Worm (Caenorhabditis elegans): ENCODE measurements around the gene tsp-8.

The tsp-8 gene

DNA sequence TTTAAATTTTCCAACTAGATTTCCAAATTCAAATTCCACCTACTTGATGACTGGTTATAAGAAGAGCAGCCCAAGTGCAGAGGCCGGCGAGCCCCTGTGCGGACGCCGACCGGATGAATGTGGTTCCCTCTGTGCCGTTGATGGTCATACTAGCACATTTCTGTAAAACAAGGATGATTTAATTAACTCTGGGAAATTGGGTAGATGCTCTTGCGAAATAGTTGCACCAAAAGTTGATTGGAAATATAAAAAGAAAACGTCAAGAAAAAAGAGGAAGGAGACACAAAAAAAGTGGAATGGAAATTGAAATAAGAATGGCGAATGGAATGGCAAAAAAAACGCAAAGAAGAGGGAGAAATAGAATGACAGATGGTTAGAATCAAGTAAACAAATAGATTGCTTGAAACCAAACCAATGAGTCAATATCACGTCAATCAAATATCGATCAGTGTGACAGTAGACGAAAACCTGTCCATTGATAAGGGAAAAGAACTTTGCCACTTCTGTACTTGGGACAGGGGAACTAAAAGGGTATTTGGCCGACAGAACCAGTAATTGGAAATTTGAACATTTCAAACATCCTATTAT lies 22.5 kb downstream of the tsp-8 start, which contains the start of gene tmem-184:
Gene tmem-184 (minus strand): TSS at position 164 of the 588 bp plus-strand sequence.
- peak; percentile 33 for TF ChIP-seq ces-1 (GFP tag; optimal IDR thresholded peaks at IDR 0.05)
- TF ChIP-seq unc-120 (tag; optimal IDR thresholded peaks at IDR 0.05; ENCODE audit: poor library complexity, severe bottlenecking), result no peak
- peak; percentile 33 for TF ChIP-seq unc-62 (GFP tag; optimal IDR thresholded peaks at IDR 0.05)

ce11 chrX:14704933-14705332 lies 24.4 kb downstream of the tsp-8 start:
- TF ChIP-seq nhr-2 (tag; optimal IDR thresholded peaks at IDR 0.05) (no peak), ces-1 (GFP tag; optimal IDR thresholded peaks at IDR 0.05) (no peak), unc-120 (tag; optimal IDR thresholded peaks at IDR 0.05; ENCODE audit: poor library complexity, severe bottlenecking) (no peak), elt-3 (tag; optimal IDR thresholded peaks at IDR 0.05) (no peak), lsy-2 (tag; optimal IDR thresholded peaks at IDR 0.05) (no peak), M03D4.4 (tag; optimal IDR thresholded peaks at IDR 0.05) (no peak), flh-1 (GFP tag; optimal IDR thresholded peaks at IDR 0.05) (no peak), ceh-43 (GFP tag; optimal IDR thresholded peaks at IDR 0.05) (no peak), pha-4 (tag; optimal IDR thresholded peaks at IDR 0.05) (no peak), unc-62 (GFP tag; optimal IDR thresholded peaks at IDR 0.05) (no peak), mep-1 (tag; optimal IDR thresholded peaks at IDR 0.05) (no peak), unc-39 (tag; optimal IDR thresholded peaks at IDR 0.05) (no peak), drap-1 (GFP tag; optimal IDR thresholded peaks at IDR 0.05) (no peak), nhr-12 (tag; optimal IDR thresholded peaks at IDR 0.05) (no peak)

ce11 chrX:14701490-14701889 lies 27.8 kb downstream of the tsp-8 start, which contains the start of gene F40E10.5:
Gene F40E10.5, plus strand, starts transcription at chrX:14701790.
- TF ChIP-seq hlh-1 (tag; optimal IDR thresholded peaks at IDR 0.05) (no peak), nhr-2 (tag; optimal IDR thresholded peaks at IDR 0.05) (peak; percentile 39)

ce11 chrX:14699866-14700265 lies 29.4 kb downstream of the tsp-8 start, which contains the start of gene hch-1:
Gene hch-1, minus strand, starts transcription at chrX:14699977.
- TF ChIP-seq tbx-8 (GFP tag; optimal IDR thresholded peaks at IDR 0.05) (no peak), elt-1 (tag; optimal IDR thresholded peaks at IDR 0.05; ENCODE audit: borderline replicate concordance, insufficient read depth) (peak; percentile 92), unc-39 (tag; optimal IDR thresholded peaks at IDR 0.05) (no peak), unc-120 (tag; optimal IDR thresholded peaks at IDR 0.05; ENCODE audit: poor library complexity, severe bottlenecking) (no peak), flh-1 (GFP tag; optimal IDR thresholded peaks at IDR 0.05) (no peak), blmp-1 (tag; optimal IDR thresholded peaks at IDR 0.05) (no peak), mep-1 (tag; optimal IDR thresholded peaks at IDR 0.05) (no peak), nhr-2 (tag; optimal IDR thresholded peaks at IDR 0.05) (peak; percentile 32), snpc-4 (tag; optimal IDR thresholded peaks at IDR 0.05) (no peak)

DNA sequence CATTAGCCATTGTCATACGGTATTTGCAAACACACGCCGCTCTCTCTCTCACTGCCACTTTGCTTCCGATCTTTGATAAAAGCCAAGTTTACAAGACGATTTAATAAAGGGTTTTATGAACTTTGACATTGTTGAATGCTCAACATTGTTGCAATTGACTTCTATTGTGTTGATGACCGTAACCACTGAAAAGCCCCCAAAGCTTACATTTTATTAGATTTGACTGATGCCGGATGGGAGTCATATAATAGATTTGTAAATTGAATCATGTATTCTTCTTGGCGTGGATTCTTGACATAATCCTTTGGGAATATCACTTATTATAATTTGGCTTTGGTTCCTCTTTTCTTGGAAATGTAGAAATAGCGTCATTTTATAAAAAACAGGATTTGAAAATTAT lies 33.4 kb downstream of the tsp-8 start:
- TF ChIP-seq nhr-2 (tag; optimal IDR thresholded peaks at IDR 0.05) (no peak), lin-32 (GFP tag; optimal IDR thresholded peaks at IDR 0.05) (no peak), unc-39 (tag; optimal IDR thresholded peaks at IDR 0.05) (no peak), sptf-1 (tag; optimal IDR thresholded peaks at IDR 0.05) (no peak), ces-1 (GFP tag; optimal IDR thresholded peaks at IDR 0.05) (peak; percentile 94)

ce11 chrX:14694633-14695177 lies 34.6 kb downstream of the tsp-8 start:
- no peak for TF ChIP-seq mls-2 (tag; optimal IDR thresholded peaks at IDR 0.05)
- TF ChIP-seq ces-1 (GFP tag; optimal IDR thresholded peaks at IDR 0.05), result peak; percentile 97

DNA sequence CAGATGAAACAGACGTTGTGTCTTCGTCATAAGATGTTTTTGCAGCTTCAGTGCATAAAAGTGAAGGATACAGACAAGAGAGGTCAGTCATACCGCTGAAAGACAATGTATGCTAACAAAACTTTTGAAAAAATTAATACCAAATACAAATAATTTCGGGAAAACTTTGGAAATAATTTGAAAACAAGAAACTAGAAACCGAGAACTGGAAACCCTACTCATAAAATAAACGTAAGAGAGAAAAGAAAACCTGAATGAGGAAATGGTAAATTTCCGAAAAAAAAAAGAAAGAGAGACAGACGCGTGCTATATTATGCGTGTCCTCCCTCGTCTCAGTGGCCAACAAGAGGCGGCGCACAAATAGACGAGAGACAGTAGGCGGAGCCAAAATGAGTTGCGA lies 36.4 kb downstream of the tsp-8 start, which contains the start of gene sox-3:
Gene sox-3 (minus strand): TSS at position 101 of the 400 bp plus-strand sequence.
- TF ChIP-seq ces-1 (GFP tag; optimal IDR thresholded peaks at IDR 0.05) (peak; percentile 3), drap-1 (GFP tag; optimal IDR thresholded peaks at IDR 0.05) (no peak), ceh-43 (GFP tag; optimal IDR thresholded peaks at IDR 0.05) (no peak), nhr-12 (tag; optimal IDR thresholded peaks at IDR 0.05) (no peak), lin-32 (GFP tag; optimal IDR thresholded peaks at IDR 0.05) (no peak), snpc-4 (tag; optimal IDR thresholded peaks at IDR 0.05) (no peak)

- no peak for TF ChIP-seq nhr-237 (tag; optimal IDR thresholded peaks at IDR 0.05)
- no peak for TF ChIP-seq snpc-4 (tag; optimal IDR thresholded peaks at IDR 0.05)
- no peak for TF ChIP-seq lin-32 (GFP tag; optimal IDR thresholded peaks at IDR 0.05)
- peak; percentile 53 for TF ChIP-seq unc-62 (GFP tag; optimal IDR thresholded peaks at IDR 0.05)
- TF ChIP-seq hlh-1 (tag; optimal IDR thresholded peaks at IDR 0.05), result peak; percentile 69
- no peak for TF ChIP-seq nhr-2 (tag; optimal IDR thresholded peaks at IDR 0.05)
- no peak for TF ChIP-seq ces-1 (GFP tag; optimal IDR thresholded peaks at IDR 0.05)
- no peak for TF ChIP-seq lsy-2 (tag; optimal IDR thresholded peaks at IDR 0.05)
- no peak for TF ChIP-seq drap-1 (GFP tag; optimal IDR thresholded peaks at IDR 0.05)
- no peak for TF ChIP-seq ham-2 (GFP tag; optimal IDR thresholded peaks at IDR 0.05)
- no peak for TF ChIP-seq mep-1 (tag; optimal IDR thresholded peaks at IDR 0.05)
- no peak for TF ChIP-seq elt-3 (tag; optimal IDR thresholded peaks at IDR 0.05)
- no peak for TF ChIP-seq nhr-12 (tag; optimal IDR thresholded peaks at IDR 0.05)
- no peak for TF ChIP-seq tbx-8 (GFP tag; optimal IDR thresholded peaks at IDR 0.05)
- TF ChIP-seq cnd-1 (tag; optimal IDR thresholded peaks at IDR 0.05), result no peak
- no peak for TF ChIP-seq sptf-1 (tag; optimal IDR thresholded peaks at IDR 0.05)
- TF ChIP-seq blmp-1 (tag; optimal IDR thresholded peaks at IDR 0.05), result no peak
- no peak for TF ChIP-seq nhr-76 (tag; optimal IDR thresholded peaks at IDR 0.05)
- TF ChIP-seq mls-2 (tag; optimal IDR thresholded peaks at IDR 0.05), result no peak
- TF ChIP-seq flh-1 (GFP tag; optimal IDR thresholded peaks at IDR 0.05), result no peak
- no peak for TF ChIP-seq mab-5 (tag; optimal IDR thresholded peaks at IDR 0.05)
- peak; percentile 66 for TF ChIP-seq unc-120 (tag; optimal IDR thresholded peaks at IDR 0.05; ENCODE audit: poor library complexity, severe bottlenecking)
- TF ChIP-seq elt-1 (tag; optimal IDR thresholded peaks at IDR 0.05; ENCODE audit: borderline replicate concordance, insufficient read depth), result no peak
Observed at ce11 chrX:14684406-14684927, 44.8 kb downstream of the tsp-8 start, which contains the start of gene csq-1. Gene csq-1, plus strand, starts transcription at chrX:14684877.

Data from whole organism, mixed stage, embryonic.